Comparison of ENCODE assay signal across 6 worm cellular contexts in genomic region chrX:11552879-11553278, ce11.
TF ChIP-seq lines count a peak whose summit lies in the region.

No protein-coding gene starts in this region.

TF ChIP-seq in whole organism, L1 larva, 84 proteins besides CTCF, POLR2A, EP300 and RAD21 (continues in another document):
- TF ChIP-seq nhr-85 (tag; lab: Kevin White, UChicago) = no peak
- TF ChIP-seq C16A3.4 (tag; optimal IDR thresholded peaks at IDR 0.05; lab: Kevin White, UChicago) = no peak
- TF ChIP-seq rnt-1 (tag; optimal IDR thresholded peaks at IDR 0.05; lab: Kevin White, UChicago) = no peak
- TF ChIP-seq C04F5.9 (tag; optimal IDR thresholded peaks at IDR 0.05; lab: Kevin White, UChicago) = no peak
- TF ChIP-seq irx-1 (tag; optimal IDR thresholded peaks at IDR 0.05; lab: Kevin White, UChicago) = no peak
- TF ChIP-seq zag-1 (tag; optimal IDR thresholded peaks at IDR 0.05; lab: Kevin White, UChicago) = no peak
- peak; percentile 23 for TF ChIP-seq fkh-10 (GFP tag; optimal IDR thresholded peaks at IDR 0.05; lab: Kevin White, UChicago)
- TF ChIP-seq hlh-17 (GFP tag; optimal IDR thresholded peaks at IDR 0.05; lab: Kevin White, UChicago; ENCODE audit: borderline replicate concordance) = no peak
- no peak for TF ChIP-seq hpl-2 (GFP tag; optimal IDR thresholded peaks at IDR 0.05; lab: Kevin White, UChicago)
- TF ChIP-seq ama-1 (optimal IDR thresholded peaks at IDR 0.05; lab: Kevin White, UChicago) = no peak
- no peak for TF ChIP-seq tlp-1 (tag; optimal IDR thresholded peaks at IDR 0.05; lab: Kevin White, UChicago)
- peak in 1 of 3 experiments; percentile 37 for TF ChIP-seq ceh-82 (tag; optimal IDR thresholded peaks at IDR 0.05; lab: Kevin White, UChicago)
- no peak for TF ChIP-seq tbx-2 (tag; optimal IDR thresholded peaks at IDR 0.05; lab: Kevin White, UChicago)
- no peak for TF ChIP-seq grh-1 (GFP tag; IDR thresholded peaks at IDR 0.05; lab: Robert Waterston, UW)
- TF ChIP-seq unc-62 (GFP tag; optimal IDR thresholded peaks at IDR 0.05; lab: Kevin White, UChicago) = no peak
- no peak for TF ChIP-seq ceh-90 (tag; optimal IDR thresholded peaks at IDR 0.05; lab: Kevin White, UChicago)

TF ChIP-seq in whole organism, L2 larva, 48 proteins besides CTCF, POLR2A, EP300 and RAD21:
- TF ChIP-seq gmeb-1 (tag; optimal IDR thresholded peaks at IDR 0.05; lab: Kevin White, UChicago) = no peak
- peak; percentile 58 for TF ChIP-seq C34F6.9 (tag; optimal IDR thresholded peaks at IDR 0.05; lab: Kevin White, UChicago)
- TF ChIP-seq unc-55 (GFP tag; optimal IDR thresholded peaks at IDR 0.05; lab: Kevin White, UChicago) = peak; percentile 53
- TF ChIP-seq crh-2 (tag; optimal IDR thresholded peaks at IDR 0.05; lab: Kevin White, UChicago) = no peak
- TF ChIP-seq sma-9 (GFP tag; optimal IDR thresholded peaks at IDR 0.05; lab: Kevin White, UChicago) = no peak
- no peak for TF ChIP-seq sma-9 (tag; optimal IDR thresholded peaks at IDR 0.05; lab: Kevin White, UChicago)
- no peak for TF ChIP-seq nhr-12 (tag; optimal IDR thresholded peaks at IDR 0.05; lab: Kevin White, UChicago)
- TF ChIP-seq nhr-129 (tag; optimal IDR thresholded peaks at IDR 0.05; lab: Kevin White, UChicago) = peak; percentile 8

TF ChIP-seq in whole organism, L3 larva, 47 proteins besides CTCF, POLR2A, EP300 and RAD21:
- TF ChIP-seq nfya-1 (tag; optimal IDR thresholded peaks at IDR 0.05; lab: Kevin White, UChicago; ENCODE audit: insufficient read depth) = peak; percentile 47
- no peak for TF ChIP-seq unc-62 (GFP tag; optimal IDR thresholded peaks at IDR 0.05; lab: Kevin White, UChicago)

TF ChIP-seq in whole organism, L4 larva, 104 proteins besides CTCF, POLR2A, EP300 and RAD21:
- TF ChIP-seq unc-62 (GFP tag; optimal IDR thresholded peaks at IDR 0.05 in 1 of 2; lab: Kevin White, UChicago) (peak in 1 of 2 experiments; percentile 65), unc-62 (tag; optimal IDR thresholded peaks at IDR 0.05; lab: Kevin White, UChicago) (no peak), lsy-2 (tag; optimal IDR thresholded peaks at IDR 0.05; lab: Kevin White, UChicago) (peak in 1 of 2 experiments; percentile 6), zip-11 (GFP tag; IDR thresholded peaks at IDR 0.05; lab: Robert Waterston, UW) (no peak), dmd-6 (GFP tag; IDR thresholded peaks at IDR 0.05; lab: Robert Waterston, UW) (no peak), aha-1 (tag; lab: Kevin White, UChicago) (peak; percentile 35), fkh-10 (GFP tag; optimal IDR thresholded peaks at IDR 0.05; lab: Kevin White, UChicago) (peak; percentile 15)
TF ChIP-seq in whole organism, L4 larva: peak in this region for 4.

TF ChIP-seq in whole organism, late embryonic, 69 proteins besides CTCF, POLR2A, EP300 and RAD21:
- peak; percentile 50 for TF ChIP-seq unc-42 (tag; optimal IDR thresholded peaks at IDR 0.05; lab: Kevin White, UChicago)
- peak; percentile 27 for TF ChIP-seq ceh-31 (tag; optimal IDR thresholded peaks at IDR 0.05; lab: Kevin White, UChicago)
- no peak for TF ChIP-seq dmd-4 (tag; optimal IDR thresholded peaks at IDR 0.05; lab: Kevin White, UChicago; ENCODE audit: borderline replicate concordance)
TF ChIP-seq in whole organism, late embryonic: peak in this region for 2.

TF ChIP-seq in whole organism, mixed stage, embryonic, 35 proteins besides CTCF, POLR2A, EP300 and RAD21:
- no peak for TF ChIP-seq mls-2 (tag; optimal IDR thresholded peaks at IDR 0.05; lab: Kevin White, UChicago)
- peak; percentile 80 for TF ChIP-seq ces-1 (GFP tag; optimal IDR thresholded peaks at IDR 0.05; lab: Kevin White, UChicago)

Comparison
In these comparisons a context has a peak if more than half of its experiments do, and no peak if none do; other contexts are left out.
1. Of the 29 proteins assayed by ChIP-seq in both whole organism, L4 larva and whole organism, L1 larva: peak only in whole organism, L4 larva: aha-1; only in whole organism, L1 larva: none; in both: fkh-10; in neither: 24; mixed calls (peak in some experiments, not most) for 3.